Worm (Caenorhabditis elegans): ENCODE data around the gene sdz-32.

DNA sequence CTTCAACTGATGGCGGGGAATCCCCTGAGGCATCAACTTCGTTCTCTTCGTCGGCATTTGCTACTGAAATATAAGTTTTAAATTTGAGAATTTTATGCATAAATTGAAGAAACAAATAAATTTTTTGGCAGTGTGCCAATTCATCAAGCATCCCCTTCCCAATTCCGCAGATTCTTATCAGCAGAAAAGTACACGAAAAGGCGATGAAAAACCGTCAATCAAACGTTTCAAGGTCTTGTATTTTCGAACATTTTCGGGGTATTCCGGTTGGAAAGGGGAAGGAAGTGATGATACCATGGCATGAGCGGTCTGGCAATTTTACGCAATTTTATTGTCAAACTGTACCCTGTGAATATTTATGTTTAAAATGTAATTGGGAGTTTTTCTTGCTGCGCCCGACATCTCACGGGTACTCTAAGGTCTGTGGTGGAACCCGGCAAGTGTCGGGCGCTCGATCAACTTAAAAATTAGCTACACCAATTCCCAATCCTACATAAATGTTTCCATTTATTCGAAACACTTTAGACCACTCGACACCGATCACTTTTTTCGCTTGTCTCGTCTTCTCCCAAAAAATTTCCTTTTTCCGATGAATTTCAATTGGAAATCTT is 38.8 kb upstream of the sdz-32 start:
- TF ChIP-seq hlh-13 (GFP tag; optimal IDR thresholded peaks at IDR 0.05), result no peak
- no peak for TF ChIP-seq ref-2 (tag; optimal IDR thresholded peaks at IDR 0.05)
- TF ChIP-seq nfya-1 (tag; optimal IDR thresholded peaks at IDR 0.05), result no peak
- TF ChIP-seq F13H6.1 (tag; optimal IDR thresholded peaks at IDR 0.05), result no peak
- TF ChIP-seq K09A11.1 (tag; optimal IDR thresholded peaks at IDR 0.05; ENCODE audit: insufficient read depth), result no peak
